Fruit fly (Drosophila melanogaster) whole organism, embryonic: ENCODE results near the gene CG32195.

Experiments used
- BEAF-32 ChIP-seq: fragments of 200-800 bp; sonication (Bioruptor generic); optimal IDR thresholded peaks from 3 replicates; lab custom pipeline; 2017; ENCODE audit warnings: missing biosample characterization, missing genetic modification characterization, mild to moderate bottlenecking, moderate library complexity, missing genetic modification reagents
- CG10147 ChIP-seq: fragments of 200-800 bp; sonication (Bioruptor generic); optimal IDR thresholded peaks from 2 replicates; lab custom pipeline; 2019; ENCODE audit warnings: missing biosample characterization, mild to moderate bottlenecking, missing genetic modification characterization, moderate library complexity
- CG10979 ChIP-seq: fragments of 200-800 bp; sonication (Bioruptor generic); optimal IDR thresholded peaks from 2 replicates; lab custom pipeline; 2018; ENCODE audit warnings: missing biosample characterization, mild to moderate bottlenecking, missing genetic modification characterization, moderate library complexity
- CG12104 ChIP-seq: fragments of 200-800 bp; sonication (Bioruptor generic); optimal IDR thresholded peaks from 3 replicates; lab custom pipeline; 2016; ENCODE audit warnings: missing biosample characterization, missing genetic modification characterization
- CG12219 ChIP-seq: fragments of 200-800 bp; sonication (Bioruptor generic); optimal IDR thresholded peaks from 3 replicates; lab custom pipeline; 2018; ENCODE audit warnings: missing biosample characterization, mild to moderate bottlenecking, missing genetic modification characterization
- CG14050 ChIP-seq: fragments of 200-800 bp; sonication (Bioruptor generic); IDR thresholded peaks from 3 replicates; pipeline ENCODE4 v1.3.6; 2022; ENCODE audit warnings: missing biosample characterization, missing genetic modification characterization
- CG15479 ChIP-seq: fragments of 200-800 bp; sonication (Bioruptor generic); optimal IDR thresholded peaks from 3 replicates; lab custom pipeline; 2019; ENCODE audit warnings: missing biosample characterization, mild to moderate bottlenecking, missing genetic modification characterization, moderate library complexity
- CG15514 ChIP-seq: fragments of 200-800 bp; sonication (Bioruptor generic); optimal IDR thresholded peaks from 3 replicates; lab custom pipeline; 2017; ENCODE audit warnings: missing biosample characterization, missing genetic modification characterization, mild to moderate bottlenecking, moderate library complexity, missing genetic modification reagents
- CG17361 ChIP-seq: fragments of 200-800 bp; sonication (Bioruptor generic); IDR thresholded peaks from 3 replicates; pipeline ENCODE4 v1.3.6; 2022; ENCODE audit warnings: missing biosample characterization, missing genetic modification characterization
- CG18599 ChIP-seq: fragments of 200-800 bp; sonication (Bioruptor generic); optimal IDR thresholded peaks from 3 replicates; lab custom pipeline; 2017; ENCODE audit warnings: missing biosample characterization, missing genetic modification characterization, mild to moderate bottlenecking, moderate library complexity, missing genetic modification reagents
- CG2875 ChIP-seq: fragments of 200-800 bp; sonication (Bioruptor generic); optimal IDR thresholded peaks from 2 replicates; lab custom pipeline; 2017; ENCODE audit warnings: missing biosample characterization, mild to moderate bottlenecking, missing genetic modification characterization, missing genetic modification reagents
- CG31365 ChIP-seq: fragments of 200-800 bp; sonication (Bioruptor generic); optimal IDR thresholded peaks from 2 replicates; lab custom pipeline; 2018; ENCODE audit warnings: missing biosample characterization, mild to moderate bottlenecking, missing genetic modification characterization
- CG32532 ChIP-seq: fragments of 200-800 bp; sonication (Bioruptor generic); IDR thresholded peaks from 2 replicates; pipeline ENCODE4 v1.3.6; 2022; ENCODE audit warnings: missing biosample characterization, missing genetic modification characterization
- CG4282 ChIP-seq: fragments of 200-800 bp; sonication (Bioruptor generic); optimal IDR thresholded peaks from 2 replicates; lab custom pipeline; 2016; ENCODE audit warnings: missing biosample characterization, missing genetic modification characterization
- CG9727 ChIP-seq: fragments of 200-800 bp; sonication (Bioruptor generic); optimal IDR thresholded peaks from 3 replicates; lab custom pipeline; 2017; ENCODE audit warnings: missing biosample characterization, mild to moderate bottlenecking, missing genetic modification characterization
- CHES-1-like ChIP-seq: fragments of 200-800 bp; sonication (Bioruptor generic); optimal IDR thresholded peaks from 2 replicates; lab custom pipeline; 2016; ENCODE audit warnings: missing biosample characterization, missing genetic modification characterization
- CTCF ChIP-seq: fragments of 200-800 bp; sonication (Bioruptor generic); optimal IDR thresholded peaks from 2 replicates; lab custom pipeline; 2017; ENCODE audit warnings: missing biosample characterization, mild to moderate bottlenecking, missing genetic modification characterization, moderate library complexity
- CoRest ChIP-seq: fragments of 200-800 bp; sonication (Bioruptor generic); optimal IDR thresholded peaks from 3 replicates; lab custom pipeline; 2018; ENCODE audit warnings: missing biosample characterization, mild to moderate bottlenecking, missing genetic modification characterization, moderate library complexity
- Dfd ChIP-seq, 2 experiments: fragments of >200 bp; optimal IDR thresholded peaks; 2 replicates each; lab custom pipeline; 2017; ENCODE audit warnings: missing biosample characterization in 2 of 2, missing genetic modification characterization in 2 of 2
- ERR ChIP-seq: fragments of 200-800 bp; sonication (Bioruptor generic); optimal IDR thresholded peaks from 2 replicates; lab custom pipeline; 2016; ENCODE audit warnings: missing biosample characterization, missing genetic modification characterization
- HHEX ChIP-seq: fragments of 200-800 bp; sonication (Bioruptor generic); optimal IDR thresholded peaks from 3 replicates; lab custom pipeline; 2017; ENCODE audit warnings: missing biosample characterization, mild to moderate bottlenecking, missing genetic modification characterization, missing genetic modification reagents
- Hmx ChIP-seq: fragments of 200-800 bp; sonication (Bioruptor generic); optimal IDR thresholded peaks from 2 replicates; lab custom pipeline; 2016; ENCODE audit warnings: missing biosample characterization, missing genetic modification characterization
- Hr3 ChIP-seq: fragments of 200-800 bp; sonication (Bioruptor generic); optimal IDR thresholded peaks from 3 replicates; lab custom pipeline; 2016; ENCODE audit warnings: missing biosample characterization, missing genetic modification characterization
- Hr51 ChIP-seq, 2 experiments: fragments of 200-800 bp; sonication (Bioruptor generic); optimal IDR thresholded peaks; 2 replicates in 1 of 2; 3 replicates in 1 of 2; lab custom pipeline; 2016 to 2018; ENCODE audit warnings: missing biosample characterization in 2 of 2, missing genetic modification characterization in 2 of 2, mild to moderate bottlenecking in 1 of 2, moderate library complexity in 1 of 2
- Hsf ChIP-seq: fragments of 200-800 bp; sonication (Bioruptor generic); optimal IDR thresholded peaks from 3 replicates; lab custom pipeline; 2016; ENCODE audit warnings: missing biosample characterization, missing genetic modification characterization
- Lhr ChIP-seq: fragments of 200-800 bp; sonication (Bioruptor generic); optimal IDR thresholded peaks from 3 replicates; lab custom pipeline; 2017; ENCODE audit warnings: mild to moderate bottlenecking, missing biosample characterization, missing genetic modification reagents, missing genetic modification characterization
- Nf-YB ChIP-seq: fragments of 200-800 bp; sonication (Bioruptor generic); optimal IDR thresholded peaks from 3 replicates; lab custom pipeline; 2019; ENCODE audit warnings: missing biosample characterization, mild to moderate bottlenecking, missing genetic modification characterization, moderate library complexity
- Opbp ChIP-seq: fragments of 200-800 bp; sonication (Bioruptor generic); IDR thresholded peaks from 3 replicates; pipeline ENCODE4 v1.3.6; 2022; ENCODE audit warnings: missing biosample characterization, missing genetic modification characterization; ENCODE audit not compliant: partially characterized antibody
- Vsx1 ChIP-seq: fragments of 200-800 bp; sonication (Bioruptor generic); optimal IDR thresholded peaks from 2 replicates; lab custom pipeline; 2017; ENCODE audit warnings: missing biosample characterization, mild to moderate bottlenecking, missing genetic modification characterization, missing genetic modification reagents
- amos ChIP-seq: fragments of 200-800 bp; sonication (Bioruptor generic); IDR thresholded peaks from 2 replicates; pipeline ENCODE4 v1.3.6; 2022; ENCODE audit warnings: missing biosample characterization, missing genetic modification characterization; ENCODE audit not compliant: partially characterized antibody
- ap ChIP-seq: fragments of 200-800 bp; sonication (Bioruptor generic); IDR thresholded peaks from 2 replicates; pipeline ENCODE4 v1.3.6; 2022; ENCODE audit warnings: missing biosample characterization, missing genetic modification characterization
- ato ChIP-seq: fragments of 200-800 bp; sonication (Bioruptor generic); IDR thresholded peaks from 2 replicates; pipeline ENCODE4 v1.3.6; 2022; ENCODE audit warnings: missing biosample characterization, missing genetic modification characterization; ENCODE audit not compliant: partially characterized antibody
- disco-r ChIP-seq: fragments of 200-800 bp; sonication (Bioruptor generic); optimal IDR thresholded peaks from 2 replicates; lab custom pipeline; 2016; ENCODE audit warnings: missing biosample characterization, missing genetic modification characterization
- dm ChIP-seq: fragments of 200-800 bp; sonication (Bioruptor generic); optimal IDR thresholded peaks from 3 replicates; lab custom pipeline; 2016; ENCODE audit warnings: missing biosample characterization, missing genetic modification characterization
- ewg ChIP-seq: fragments of 200-800 bp; sonication (Bioruptor generic); optimal IDR thresholded peaks from 3 replicates; lab custom pipeline; 2017; ENCODE audit warnings: mild to moderate bottlenecking, missing biosample characterization, missing genetic modification reagents, missing genetic modification characterization
- eyg ChIP-seq: fragments of 200-800 bp; sonication (Bioruptor generic); optimal IDR thresholded peaks from 3 replicates; lab custom pipeline; 2016; ENCODE audit warnings: missing biosample characterization, missing genetic modification characterization
- kah ChIP-seq: fragments of 200-800 bp; sonication (Bioruptor generic); optimal IDR thresholded peaks from 2 replicates; lab custom pipeline; 2018; ENCODE audit warnings: missing biosample characterization, mild to moderate bottlenecking, missing genetic modification characterization
- lmd ChIP-seq: fragments of 200-800 bp; sonication (Bioruptor generic); IDR thresholded peaks from 2 replicates; pipeline ENCODE4 v1.3.6; 2022; ENCODE audit warnings: missing biosample characterization, missing genetic modification characterization
- lola ChIP-seq, 3 experiments: fragments of >200 bp in 2 of 3; fragments of 200-800 bp in 1 of 3; sonication (Bioruptor generic) in 1 of 3; optimal IDR thresholded peaks; 2 replicates each; lab custom pipeline; 2017 to 2019; ENCODE audit warnings: missing biosample characterization in 3 of 3, missing genetic modification characterization in 3 of 3, mild to moderate bottlenecking in 1 of 3, moderate library complexity in 1 of 3
- mam ChIP-seq: fragments of 200-800 bp; sonication (Bioruptor generic); optimal IDR thresholded peaks from 3 replicates; lab custom pipeline; 2016; ENCODE audit warnings: missing biosample characterization, missing genetic modification characterization
- pan ChIP-seq, 4 experiments: fragments of >200 bp in 3 of 4; fragments of 200-800 bp in 1 of 4; sonication (Bioruptor generic) in 1 of 4; optimal IDR thresholded peaks in 3 of 4; IDR thresholded peaks in 1 of 4; 2 replicates each; pipeline versions ENCODE4 v1.3.6 to Lab custom; 2017 to 2022; ENCODE audit warnings: missing biosample characterization in 2 of 4, missing genetic modification characterization in 2 of 4, mixed read lengths in 1 of 4
- ranshi ChIP-seq: fragments of 200-800 bp; sonication (Bioruptor generic); IDR thresholded peaks from 2 replicates; pipeline ENCODE4 v1.3.6; 2022; ENCODE audit warnings: missing biosample characterization, missing genetic modification characterization
- run ChIP-seq: fragments of 200-800 bp; sonication (Bioruptor generic); optimal IDR thresholded peaks from 3 replicates; lab custom pipeline; 2018; ENCODE audit warnings: missing biosample characterization, mild to moderate bottlenecking, missing genetic modification characterization
- sc ChIP-seq, 3 experiments: fragments of >200 bp in 2 of 3; fragments of 200-800 bp in 1 of 3; sonication (Bioruptor generic) in 1 of 3; optimal IDR thresholded peaks; 2 replicates in 2 of 3; 3 replicates in 1 of 3; lab custom pipeline; 2017; ENCODE audit warnings: mild to moderate bottlenecking in 1 of 3, missing biosample characterization in 1 of 3, missing genetic modification characterization in 1 of 3, missing genetic modification reagents in 1 of 3
- sob ChIP-seq: fragments of 200-800 bp; sonication (Bioruptor generic); IDR thresholded peaks from 2 replicates; pipeline ENCODE4 v1.3.6; 2022; ENCODE audit warnings: missing biosample characterization, missing genetic modification characterization
- sqz ChIP-seq: fragments of 200-800 bp; sonication (Bioruptor generic); optimal IDR thresholded peaks from 3 replicates; lab custom pipeline; 2018; ENCODE audit warnings: missing biosample characterization, mild to moderate bottlenecking, missing genetic modification characterization
- ttk ChIP-seq: fragments of 200-800 bp; sonication (Bioruptor generic); IDR thresholded peaks from 2 replicates; pipeline ENCODE4 v2.1.2; 2022; ENCODE audit warnings: missing biosample characterization, missing genetic modification characterization
- vvl ChIP-seq: fragments of 200-800 bp; sonication (Bioruptor generic); IDR thresholded peaks from 2 replicates; pipeline ENCODE4 v1.3.6; 2022; ENCODE audit warnings: missing biosample characterization, missing genetic modification characterization
- yki ChIP-seq: fragments of >200 bp; optimal IDR thresholded peaks from 3 replicates; lab custom pipeline; 2018
- zfh1 ChIP-seq: fragments of 200-800 bp; sonication (Bioruptor generic); IDR thresholded peaks from 3 replicates; pipeline ENCODE4 v1.3.6; 2022; ENCODE audit warnings: missing biosample characterization, missing genetic modification characterization

CG32195 gene

DNA sequence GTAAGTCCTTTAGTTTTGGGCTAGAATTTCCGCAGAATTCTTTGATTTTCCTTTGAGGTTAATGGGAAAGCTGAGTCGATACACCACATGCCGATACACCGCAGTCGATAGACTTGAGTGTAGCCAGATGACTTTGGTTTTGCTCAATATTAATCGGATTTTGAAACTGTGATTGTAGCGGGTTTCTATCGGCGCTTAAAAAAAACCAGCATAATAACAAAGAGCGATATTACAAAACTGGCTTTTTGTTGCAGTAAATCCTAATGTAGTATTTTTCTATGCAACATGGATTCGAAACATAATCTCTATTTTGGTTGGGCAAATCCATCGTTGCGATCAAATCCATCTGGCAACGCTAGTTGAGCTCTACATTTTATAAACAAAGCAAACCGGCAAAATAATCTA, 3.3 kb upstream of the CG32195 start, which contains the start of the genes Polr3D and mus304 (continued):
- TF ChIP-seq kah (no peak), vvl (GFP tag; lab: Robert Waterston, UW) (no peak), Hr51 (GFP tag; optimal IDR thresholded peaks at IDR 0.05; lab: Kevin White, UChicago) (peak in 1 of 2 experiments; percentile 3), CG14050 (GFP tag; lab: Robert Waterston, UW) (no peak), pan (optimal IDR thresholded peaks at IDR 0.05; lab: Kevin White, UChicago) (no peak), pan (GFP tag; optimal IDR thresholded peaks at IDR 0.05 in 1 of 2, IDR thresholded peaks at IDR 0.05 in 1 of 2) (no peak), Dfd (GFP tag; optimal IDR thresholded peaks at IDR 0.05; lab: Kevin White, UChicago) (no peak), sc (optimal IDR thresholded peaks at IDR 0.05; lab: Kevin White, UChicago) (no peak), sc (GFP tag; optimal IDR thresholded peaks at IDR 0.05; lab: Kevin White, UChicago) (no peak), CG10979 (tag; lab: Kevin White, UChicago) (no peak), Lhr (GFP tag; lab: Kevin White, UChicago) (no peak), ato (GFP tag; lab: Robert Waterston, UW) (no peak), sqz (GFP tag; lab: Kevin White, UChicago) (no peak), CG4282 (no peak), CG12104 (GFP tag; lab: Kevin White, UChicago) (no peak), zfh1 (GFP tag; lab: Robert Waterston, UW) (no peak), CG15479 (no peak), ewg (no peak), Nf-YB (GFP tag; lab: Kevin White, UChicago) (peak; percentile 1), dm (GFP tag; lab: Kevin White, UChicago) (peak; percentile 62), Hmx (GFP tag; lab: Kevin White, UChicago) (no peak), HHEX (GFP tag; lab: Kevin White, UChicago) (no peak), mam (no peak), amos (GFP tag; lab: Robert Waterston, UW) (peak; percentile 44; the same call in 1 of the 2 replicates), ranshi (GFP tag; lab: Robert Waterston, UW) (no peak), CHES-1-like (GFP tag; lab: Kevin White, UChicago) (peak; percentile 51), Opbp (GFP tag; lab: Robert Waterston, UW) (no peak), ERR (GFP tag; lab: Kevin White, UChicago) (no peak), sob (GFP tag; lab: Robert Waterston, UW) (no peak), CG9727 (GFP tag; lab: Kevin White, UChicago) (no peak), Hr3 (GFP tag; lab: Kevin White, UChicago) (no peak), CG17361 (GFP tag; lab: Robert Waterston, UW) (peak; percentile 40; the same call in 2 of the 3 replicates), CG31365 (tag; lab: Kevin White, UChicago) (no peak), CG15514 (GFP tag; lab: Kevin White, UChicago) (peak; percentile 92), CoRest (tag; lab: Kevin White, UChicago) (peak; percentile 50), yki (lab: Kevin White, UChicago) (no peak), disco-r (no peak), CTCF (GFP tag; lab: Kevin White, UChicago) (no peak), CG12219 (GFP tag; lab: Kevin White, UChicago) (no peak), CG2875 (GFP tag; lab: Kevin White, UChicago) (no peak), ap (GFP tag; lab: Robert Waterston, UW) (no peak), Hsf (GFP tag; lab: Kevin White, UChicago) (peak; percentile 8), run (tag; lab: Kevin White, UChicago) (no peak), BEAF-32 (peak; percentile 63), CG32532 (GFP tag; lab: Robert Waterston, UW) (no peak), ttk (GFP tag; lab: Robert Waterston, UW) (no peak), CG18599 (GFP tag; lab: Kevin White, UChicago) (peak; percentile 10), eyg (GFP tag; lab: Kevin White, UChicago) (no peak), Vsx1 (no peak), lola (GFP tag; optimal IDR thresholded peaks at IDR 0.05; lab: Kevin White, UChicago) (no peak), CG10147 (GFP tag; lab: Kevin White, UChicago) (peak; percentile 39), lmd (GFP tag; lab: Robert Waterston, UW) (no peak)
